Fruit fly (Drosophila melanogaster) whole organism, larva: ENCODE measurements around the gene Eig71Eh.

ENCODE experiments used
- noc ChIP-seq: fragments of 200-800 bp; sonication (Bioruptor generic); optimal IDR thresholded peaks from 3 replicates; lab custom pipeline; 2019; ENCODE audit warnings: missing biosample characterization, mild to moderate bottlenecking, missing genetic modification characterization, moderate library complexity

The Eig71Eh gene

dm6 chr3L:15659341-15659740 is at the start of gene Eig71Eh, which contains the start of gene Eig71Ei:
Gene Eig71Eh (minus strand): TSS chr3L:15659441.
Gene Eig71Ei (plus strand): TSS chr3L:15659707.
- TF ChIP-seq noc (tag; lab: Kevin White, UChicago) = no peak

dm6 chr3L:15708579-15708978 is 49.3 kb upstream of the Eig71Eh start:
- no peak for TF ChIP-seq noc (tag; lab: Kevin White, UChicago)

dm6 chr3L:15708158-15708557 is 48.9 kb upstream of the Eig71Eh start:
- TF ChIP-seq noc (tag; lab: Kevin White, UChicago) = no peak

dm6 chr3L:15706199-15706598 is 47.0 kb upstream of the Eig71Eh start:
- TF ChIP-seq noc (tag; lab: Kevin White, UChicago) = no peak

dm6 chr3L:15704250-15704985 is 45.2 kb upstream of the Eig71Eh start:
- no peak for TF ChIP-seq noc (tag; lab: Kevin White, UChicago)

- TF ChIP-seq noc (tag; lab: Kevin White, UChicago) = no peak
These were observed 44.3 kb upstream of the Eig71Eh start for dm6 chr3L:15703330-15704119.

dm6 chr3L:15702191-15702590 is 43.0 kb upstream of the Eig71Eh start:
- no peak for TF ChIP-seq noc (tag; lab: Kevin White, UChicago)

- no peak for TF ChIP-seq noc (tag; lab: Kevin White, UChicago)
These were observed 41.2 kb upstream of the Eig71Eh start for dm6 chr3L:15700338-15700966.

- TF ChIP-seq noc (tag; lab: Kevin White, UChicago) = no peak
These were observed 40.5 kb upstream of the Eig71Eh start, which contains the start of gene comm2 for dm6 chr3L:15699626-15700337. Gene comm2 (minus strand): TSS chr3L:15699850.

- no peak for TF ChIP-seq noc (tag; lab: Kevin White, UChicago)
These were observed 38.7 kb upstream of the Eig71Eh start for dm6 chr3L:15697916-15698315.

- no peak for TF ChIP-seq noc (tag; lab: Kevin White, UChicago)
These were observed 36.0 kb upstream of the Eig71Eh start for dm6 chr3L:15695195-15695594.

- peak; percentile 2 for TF ChIP-seq noc (tag; lab: Kevin White, UChicago)
These were observed 35.2 kb upstream of the Eig71Eh start for dm6 chr3L:15694406-15694805.

dm6 chr3L:15692794-15693532 is 33.7 kb upstream of the Eig71Eh start:
- TF ChIP-seq noc (tag; lab: Kevin White, UChicago) = no peak

dm6 chr3L:15692388-15692787 is 33.1 kb upstream of the Eig71Eh start:
- TF ChIP-seq noc (tag; lab: Kevin White, UChicago) = no peak

- TF ChIP-seq noc (tag; lab: Kevin White, UChicago) = no peak
These were observed 32.7 kb upstream of the Eig71Eh start, which contains the start of gene CG34451 for dm6 chr3L:15691968-15692367. Gene CG34451 (minus strand): TSS chr3L:15692068.
